Worm (Caenorhabditis elegans): ENCODE measurements around the gene fipp-1.

DNA sequence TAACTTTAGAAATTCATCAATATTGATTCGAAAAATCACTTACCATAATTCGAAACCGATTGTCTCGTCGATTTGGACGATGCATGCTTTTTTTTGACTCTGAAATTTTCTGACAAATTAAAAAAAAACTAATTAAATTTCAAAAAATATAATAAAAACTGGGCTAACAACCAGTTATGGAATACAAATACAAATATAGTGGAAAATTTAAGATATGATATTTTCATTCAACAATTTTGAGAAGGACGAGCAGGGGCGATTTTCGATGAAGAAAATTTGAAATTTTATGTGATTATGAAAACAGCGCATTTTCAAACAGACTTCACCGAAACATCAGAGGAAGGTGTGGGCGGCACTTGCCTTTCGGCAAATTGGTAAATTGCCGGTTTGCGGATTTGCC lies 10.7 kb downstream of the fipp-1 start, which contains the start of gene F13A2.1:
- TF ChIP-seq nhr-237 (tag; optimal IDR thresholded peaks at IDR 0.05), result no peak
- no peak for TF ChIP-seq D1046.2 (GFP tag; IDR thresholded peaks at IDR 0.05)
- TF ChIP-seq nhr-28 (tag; optimal IDR thresholded peaks at IDR 0.05), result no peak
- TF ChIP-seq unc-130 (GFP tag; optimal IDR thresholded peaks at IDR 0.05), result no peak
- TF ChIP-seq aly-2 (tag; optimal IDR thresholded peaks at IDR 0.05), result no peak
- TF ChIP-seq lin-13 (GFP tag; optimal IDR thresholded peaks at IDR 0.05), result no peak
- TF ChIP-seq Y105C5A.15 (GFP tag; IDR thresholded peaks at IDR 0.05), result no peak
- no peak for TF ChIP-seq mdl-1 (tag; optimal IDR thresholded peaks at IDR 0.05)
- no peak for TF ChIP-seq egl-27 (tag; optimal IDR thresholded peaks at IDR 0.05)
- TF ChIP-seq ceh-20 (GFP tag; IDR thresholded peaks at IDR 0.05), result no peak

Measured in whole organism, L4 larva.